Fruit fly (Drosophila melanogaster) whole organism, prepupa: Measurements from ENCODE around the gene htk.

Experiments
- Blimp-1 ChIP-seq: fragments of 200-800 bp; sonication (Bioruptor generic); optimal IDR thresholded peaks from 3 replicates; lab custom pipeline; 2017; ENCODE audit warnings: missing biosample characterization, missing genetic modification characterization, mild to moderate bottlenecking, moderate library complexity, missing genetic modification reagents
- CG10631 ChIP-seq: fragments of 200-800 bp; sonication (Bioruptor generic); optimal IDR thresholded peaks from 2 replicates; lab custom pipeline; 2016; ENCODE audit warnings: missing biosample characterization, missing genetic modification characterization
- CG10669 ChIP-seq: fragments of 200-800 bp; sonication (Bioruptor generic); optimal IDR thresholded peaks from 3 replicates; lab custom pipeline; 2018; ENCODE audit warnings: missing biosample characterization, mild to moderate bottlenecking, missing genetic modification characterization, moderate library complexity
- CG11294 ChIP-seq: fragments of 200-800 bp; sonication (Bioruptor generic); IDR thresholded peaks from 2 replicates; pipeline ENCODE4 v1.3.6; 2022; ENCODE audit warnings: missing biosample characterization, missing genetic modification characterization
- CG11762 ChIP-seq: fragments of 200-800 bp; sonication (Bioruptor generic); optimal IDR thresholded peaks from 3 replicates; lab custom pipeline; 2016; ENCODE audit warnings: missing biosample characterization, missing genetic modification characterization; ENCODE audit not compliant: insufficient read depth
- CG11902 ChIP-seq: fragments of 200-800 bp; sonication (Bioruptor generic); optimal IDR thresholded peaks from 3 replicates; lab custom pipeline; 2016; ENCODE audit warnings: missing biosample characterization, missing genetic modification characterization
- CG15336 ChIP-seq: fragments of 200-800 bp; sonication (Bioruptor generic); IDR thresholded peaks from 2 replicates; pipeline ENCODE4 v1.3.6; 2022; ENCODE audit warnings: missing biosample characterization, missing genetic modification characterization
- CG1621 ChIP-seq: fragments of 200-800 bp; sonication (Bioruptor generic); optimal IDR thresholded peaks from 3 replicates; lab custom pipeline; 2018; ENCODE audit warnings: missing biosample characterization, mild to moderate bottlenecking, missing genetic modification characterization
- CG16779 ChIP-seq: fragments of 200-800 bp; sonication (Bioruptor generic); optimal IDR thresholded peaks from 3 replicates; lab custom pipeline; 2017; ENCODE audit warnings: missing biosample characterization, mild to moderate bottlenecking, missing genetic modification characterization
- CG3032 ChIP-seq: fragments of 200-800 bp; optimal IDR thresholded peaks from 2 replicates; lab custom pipeline; 2019; ENCODE audit warnings: missing biosample characterization, mild to moderate bottlenecking, missing genetic modification characterization, moderate library complexity
- CG31627 ChIP-seq: fragments of 200-800 bp; sonication (Bioruptor generic); optimal IDR thresholded peaks from 3 replicates; lab custom pipeline; 2016; ENCODE audit warnings: missing biosample characterization, missing genetic modification characterization
- CG32006 ChIP-seq: fragments of 200-800 bp; sonication (Bioruptor generic); optimal IDR thresholded peaks from 3 replicates; lab custom pipeline; 2017; ENCODE audit warnings: missing biosample characterization, mild to moderate bottlenecking, missing genetic modification characterization
- CG3919 ChIP-seq: fragments of 200-800 bp; sonication (Bioruptor generic); optimal IDR thresholded peaks from 3 replicates; lab custom pipeline; 2016; ENCODE audit warnings: missing biosample characterization, missing genetic modification characterization
- CG4318 ChIP-seq: fragments of 200-800 bp; sonication (Bioruptor generic); optimal IDR thresholded peaks from 3 replicates; lab custom pipeline; 2017; ENCODE audit warnings: missing biosample characterization, mild to moderate bottlenecking, missing genetic modification characterization
- CG6163 ChIP-seq: fragments of 200-800 bp; sonication (Bioruptor generic); IDR thresholded peaks from 3 replicates; pipeline ENCODE4 v1.3.6; 2022; ENCODE audit warnings: missing biosample characterization, missing genetic modification characterization
- CG6276 ChIP-seq: fragments of 200-800 bp; sonication (Bioruptor generic); optimal IDR thresholded peaks from 2 replicates; lab custom pipeline; 2017; ENCODE audit warnings: missing biosample characterization, mild to moderate bottlenecking, missing genetic modification characterization
- CG6792 ChIP-seq: fragments of 200-800 bp; sonication (Bioruptor generic); optimal IDR thresholded peaks from 3 replicates; lab custom pipeline; 2016; ENCODE audit warnings: missing biosample characterization, missing genetic modification characterization
- CG6808 ChIP-seq: fragments of 200-800 bp; sonication (Bioruptor generic); optimal IDR thresholded peaks from 3 replicates; lab custom pipeline; 2017; ENCODE audit warnings: missing biosample characterization, missing genetic modification characterization, mild to moderate bottlenecking, moderate library complexity, missing genetic modification reagents
- CG6854 ChIP-seq: fragments of 200-800 bp; sonication (Bioruptor generic); optimal IDR thresholded peaks from 2 replicates; lab custom pipeline; 2017; ENCODE audit warnings: missing biosample characterization, mild to moderate bottlenecking, missing genetic modification characterization
- CG7368 ChIP-seq: fragments of 200-800 bp; sonication (Bioruptor generic); optimal IDR thresholded peaks from 3 replicates; lab custom pipeline; 2016; ENCODE audit warnings: missing biosample characterization, missing genetic modification characterization
- CG8119 ChIP-seq: fragments of 200-800 bp; sonication (Bioruptor generic); IDR thresholded peaks from 3 replicates; pipeline ENCODE4 v1.3.6; 2022; ENCODE audit warnings: missing biosample characterization, missing genetic modification characterization
- CG8632 ChIP-seq: fragments of 200-800 bp; sonication (Bioruptor generic); optimal IDR thresholded peaks from 3 replicates; lab custom pipeline; 2016; ENCODE audit warnings: missing biosample characterization, missing genetic modification characterization
- CG9139 ChIP-seq: fragments of 200-800 bp; sonication (Bioruptor generic); optimal IDR thresholded peaks from 3 replicates; lab custom pipeline; 2017; ENCODE audit warnings: missing biosample characterization, mild to moderate bottlenecking, missing genetic modification characterization
- Eip93F ChIP-seq: fragments of 200-800 bp; sonication (Bioruptor generic); optimal IDR thresholded peaks from 2 replicates; lab custom pipeline; 2016; ENCODE audit warnings: missing biosample characterization, mild to moderate bottlenecking, missing genetic modification characterization
- Ets96B ChIP-seq: fragments of 200-800 bp; optimal IDR thresholded peaks from 2 replicates; lab custom pipeline; 2019; ENCODE audit warnings: missing biosample characterization, mild to moderate bottlenecking, missing genetic modification characterization, moderate library complexity
- Gug ChIP-seq: fragments of 200-800 bp; sonication (Bioruptor generic); IDR thresholded peaks from 2 replicates; pipeline ENCODE4 v1.3.6; 2022; ENCODE audit warnings: missing biosample characterization, missing genetic modification characterization
- Hr38 ChIP-seq: sonication (Bioruptor generic); optimal IDR thresholded peaks from 2 replicates; lab custom pipeline; 2016; ENCODE audit warnings: missing biosample characterization, missing genetic modification characterization
- Hr39 ChIP-seq: fragments of 200-800 bp; sonication (Bioruptor generic); optimal IDR thresholded peaks from 2 replicates; lab custom pipeline; 2016; ENCODE audit warnings: missing biosample characterization, missing genetic modification characterization
- Hr4 ChIP-seq: fragments of 200-800 bp; sonication (Bioruptor generic); optimal IDR thresholded peaks from 3 replicates; lab custom pipeline; 2016; ENCODE audit warnings: missing biosample characterization, missing genetic modification characterization
- Lpt ChIP-seq: fragments of 200-800 bp; sonication (Bioruptor generic); optimal IDR thresholded peaks from 3 replicates; lab custom pipeline; 2016; ENCODE audit warnings: missing biosample characterization, missing genetic modification characterization
- Met ChIP-seq: fragments of 200-800 bp; sonication (Bioruptor generic); optimal IDR thresholded peaks from 3 replicates; lab custom pipeline; 2016; ENCODE audit warnings: missing biosample characterization, missing genetic modification characterization
- OdsH ChIP-seq: fragments of 200-800 bp; sonication (Bioruptor generic); optimal IDR thresholded peaks from 3 replicates; lab custom pipeline; 2016; ENCODE audit warnings: missing biosample characterization, missing genetic modification characterization
- Smox ChIP-seq: fragments of 200-800 bp; sonication (Bioruptor generic); optimal IDR thresholded peaks from 3 replicates; lab custom pipeline; 2016; ENCODE audit warnings: missing biosample characterization, missing genetic modification characterization
- Sox102F ChIP-seq: fragments of 200-800 bp; sonication (Bioruptor generic); optimal IDR thresholded peaks from 2 replicates; lab custom pipeline; 2016; ENCODE audit warnings: missing biosample characterization, mild to moderate bottlenecking, missing genetic modification characterization
- Sox14 ChIP-seq: fragments of 200-800 bp; sonication (Bioruptor generic); optimal IDR thresholded peaks from 3 replicates; lab custom pipeline; 2016; ENCODE audit warnings: missing biosample characterization, missing genetic modification characterization
- Sox15 ChIP-seq: fragments of 200-800 bp; sonication (Bioruptor generic); optimal IDR thresholded peaks from 3 replicates; lab custom pipeline; 2016; ENCODE audit warnings: missing biosample characterization, missing genetic modification characterization
- achi ChIP-seq: fragments of 200-800 bp; sonication (Bioruptor generic); optimal IDR thresholded peaks from 3 replicates; lab custom pipeline; 2016; ENCODE audit warnings: missing biosample characterization, missing genetic modification characterization
- acj6 ChIP-seq: fragments of 200-800 bp; sonication (Bioruptor generic); optimal IDR thresholded peaks from 3 replicates; lab custom pipeline; 2016; ENCODE audit warnings: missing biosample characterization, missing genetic modification characterization
- cyc ChIP-seq: fragments of 200-800 bp; sonication (Bioruptor generic); optimal IDR thresholded peaks from 3 replicates; lab custom pipeline; 2016; ENCODE audit warnings: missing biosample characterization, missing genetic modification characterization
- dsx ChIP-seq: fragments of 200-800 bp; optimal IDR thresholded peaks from 3 replicates; lab custom pipeline; 2019; ENCODE audit warnings: missing biosample characterization, mild to moderate bottlenecking, missing genetic modification characterization, moderate library complexity; ENCODE audit not compliant: poor library complexity, severe bottlenecking
- eg ChIP-seq: fragments of 200-800 bp; sonication (Bioruptor generic); IDR thresholded peaks from 3 replicates; pipeline ENCODE4 v1.3.6; 2022; ENCODE audit warnings: missing biosample characterization, missing genetic modification characterization
- esn ChIP-seq: fragments of 200-800 bp; sonication (Bioruptor generic); optimal IDR thresholded peaks from 2 replicates; lab custom pipeline; 2016; ENCODE audit warnings: missing biosample characterization, mild to moderate bottlenecking, missing genetic modification characterization, moderate library complexity
- fd85E ChIP-seq: fragments of 200-800 bp; sonication (Bioruptor generic); optimal IDR thresholded peaks from 3 replicates; lab custom pipeline; 2016; ENCODE audit warnings: missing biosample characterization, missing genetic modification characterization
- fkh ChIP-seq: fragments of 200-800 bp; sonication (Bioruptor generic); optimal IDR thresholded peaks from 3 replicates; lab custom pipeline; 2017; ENCODE audit warnings: missing biosample characterization, mild to moderate bottlenecking, missing genetic modification characterization, moderate library complexity
- net ChIP-seq: fragments of 200-800 bp; sonication (Bioruptor generic); optimal IDR thresholded peaks from 3 replicates; lab custom pipeline; 2016; ENCODE audit warnings: missing biosample characterization, missing genetic modification characterization
- pdm3 ChIP-seq: fragments of 200-800 bp; sonication (Bioruptor generic); optimal IDR thresholded peaks from 3 replicates; lab custom pipeline; 2016; ENCODE audit warnings: missing biosample characterization, missing genetic modification characterization
- salr ChIP-seq, 2 experiments: fragments of 200-800 bp; sonication (Bioruptor generic); optimal IDR thresholded peaks; 3 replicates each; lab custom pipeline; 2016 to 2018; ENCODE audit warnings: missing biosample characterization in 2 of 2, missing genetic modification characterization in 2 of 2, mild to moderate bottlenecking in 1 of 2
- ss ChIP-seq, 2 experiments: fragments of 200-800 bp; sonication (Bioruptor generic); optimal IDR thresholded peaks; 2 replicates in 1 of 2; 3 replicates in 1 of 2; lab custom pipeline; 2017 to 2018; ENCODE audit warnings: mild to moderate bottlenecking in 2 of 2, missing biosample characterization in 2 of 2, missing genetic modification characterization in 2 of 2, moderate library complexity in 1 of 2
- svp ChIP-seq: fragments of 200-800 bp; sonication (Bioruptor generic); peaks from one replicate; lab custom pipeline; 2016; ENCODE audit warnings: missing biosample characterization, missing genetic modification characterization
- topi ChIP-seq: fragments of 200-800 bp; sonication (Bioruptor generic); optimal IDR thresholded peaks from 3 replicates; lab custom pipeline; 2016; ENCODE audit warnings: missing biosample characterization, missing genetic modification characterization
- vri ChIP-seq: fragments of 200-800 bp; sonication (Bioruptor generic); optimal IDR thresholded peaks from 3 replicates; lab custom pipeline; 2016; ENCODE audit warnings: missing biosample characterization, mild to moderate bottlenecking, missing genetic modification characterization

Gene htk

DNA sequence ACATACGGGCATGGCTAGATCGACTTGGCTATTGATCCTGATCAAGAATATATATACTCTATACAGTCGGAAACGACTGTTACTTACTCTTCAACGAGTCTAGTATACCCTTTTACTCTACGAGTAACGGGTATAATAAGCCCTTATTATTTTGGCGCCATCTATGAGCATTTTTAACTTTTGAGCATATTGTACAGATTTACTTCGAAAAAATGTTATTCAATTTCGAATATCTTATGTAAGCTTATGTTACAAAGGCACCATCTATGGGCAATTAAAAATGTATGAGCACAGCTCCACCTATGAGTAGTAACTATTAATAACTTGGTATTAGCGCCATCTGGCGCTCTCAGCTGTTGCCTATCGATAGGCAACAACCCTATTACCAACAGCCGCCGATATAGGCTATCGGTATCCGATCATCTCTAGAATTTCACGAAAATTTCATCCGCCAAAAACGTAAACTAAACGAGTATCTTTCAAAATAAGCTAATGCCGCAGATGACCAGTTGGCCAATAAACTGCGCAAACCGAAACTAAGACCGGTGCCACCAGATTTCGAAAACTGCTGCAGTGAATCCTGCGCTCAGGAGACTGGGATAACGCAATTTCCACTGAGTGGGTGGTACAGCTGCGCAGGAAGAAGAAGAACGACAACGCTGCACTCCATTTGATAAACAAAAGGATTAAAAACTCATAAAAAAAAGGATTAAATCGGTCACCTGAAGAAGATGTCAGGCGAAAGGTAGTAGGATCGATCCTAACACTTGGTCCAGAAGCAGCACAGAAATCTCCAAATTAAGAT, at the start of gene htk:
Gene htk, plus strand, starts transcription at position 435 of the 805 bp plus-strand sequence.
- TF ChIP-seq ss (GFP tag; optimal IDR thresholded peaks at IDR 0.05; lab: Kevin White, UChicago) (no peak), eg (GFP tag; lab: Robert Waterston, UW) (no peak), dsx (GFP tag; lab: Kevin White, UChicago) (no peak), CG8632 (GFP tag; lab: Kevin White, UChicago) (no peak), Blimp-1 (GFP tag; lab: Kevin White, UChicago) (no peak), vri (GFP tag; lab: Kevin White, UChicago) (peak; percentile 91), CG4318 (no peak), Sox14 (GFP tag; lab: Kevin White, UChicago) (peak; percentile 40), Hr39 (GFP tag; lab: Kevin White, UChicago) (peak; percentile 71), cyc (peak; percentile 79), Smox (GFP tag; lab: Kevin White, UChicago) (peak; percentile 35), topi (GFP tag; lab: Kevin White, UChicago) (peak; percentile 52), esn (GFP tag; lab: Kevin White, UChicago) (peak; percentile 67), salr (GFP tag; optimal IDR thresholded peaks at IDR 0.05; lab: Kevin White, UChicago) (peak in 1 of 2 experiments; percentile 49), CG6792 (GFP tag; lab: Kevin White, UChicago) (peak; percentile 33), CG16779 (tag; lab: Kevin White, UChicago) (no peak), Sox102F (GFP tag; lab: Kevin White, UChicago) (no peak), acj6 (GFP tag; lab: Kevin White, UChicago) (peak; percentile 40), Eip93F (no peak), CG6808 (GFP tag; lab: Kevin White, UChicago) (no peak), CG9139 (GFP tag; lab: Kevin White, UChicago) (no peak), CG7368 (GFP tag; lab: Kevin White, UChicago) (peak; percentile 44), pdm3 (GFP tag; lab: Kevin White, UChicago) (peak; percentile 60), Ets96B (tag; lab: Kevin White, UChicago) (no peak), fkh (GFP tag; lab: Kevin White, UChicago) (peak; percentile 42), CG6854 (peak; percentile 7), Lpt (no peak), OdsH (peak; percentile 51), Gug (no peak), CG32006 (GFP tag; lab: Kevin White, UChicago) (no peak), CG6163 (no peak), CG10631 (GFP tag; lab: Kevin White, UChicago) (no peak), CG6276 (GFP tag; lab: Kevin White, UChicago) (no peak), Met (peak; percentile 38), fd85E (GFP tag; lab: Kevin White, UChicago) (no peak), Hr38 (GFP tag; lab: Kevin White, UChicago) (no peak), svp (GFP tag; lab: Kevin White, UChicago) (peak; percentile 57), CG3919 (peak; percentile 63), CG10669 (GFP tag; lab: Kevin White, UChicago) (peak; percentile 3), achi (GFP tag; lab: Kevin White, UChicago) (peak; percentile 11), CG8119 (GFP tag; lab: Robert Waterston, UW) (no peak), CG11902 (GFP tag; lab: Kevin White, UChicago) (no peak), CG31627 (GFP tag; lab: Kevin White, UChicago) (peak; percentile 78), CG15336 (GFP tag; lab: Robert Waterston, UW) (no peak), Sox15 (GFP tag; lab: Kevin White, UChicago) (no peak), CG11762 (GFP tag; lab: Kevin White, UChicago) (no peak), CG11294 (GFP tag; lab: Robert Waterston, UW) (no peak), net (GFP tag; lab: Kevin White, UChicago) (no peak), Hr4 (GFP tag; lab: Kevin White, UChicago) (no peak), CG3032 (tag; lab: Kevin White, UChicago) (peak; percentile 26), CG1621 (tag; lab: Kevin White, UChicago) (peak; percentile 17)
